Worm (Caenorhabditis elegans): ENCODE data around the gene msp-33.

The msp-33 gene

DNA sequence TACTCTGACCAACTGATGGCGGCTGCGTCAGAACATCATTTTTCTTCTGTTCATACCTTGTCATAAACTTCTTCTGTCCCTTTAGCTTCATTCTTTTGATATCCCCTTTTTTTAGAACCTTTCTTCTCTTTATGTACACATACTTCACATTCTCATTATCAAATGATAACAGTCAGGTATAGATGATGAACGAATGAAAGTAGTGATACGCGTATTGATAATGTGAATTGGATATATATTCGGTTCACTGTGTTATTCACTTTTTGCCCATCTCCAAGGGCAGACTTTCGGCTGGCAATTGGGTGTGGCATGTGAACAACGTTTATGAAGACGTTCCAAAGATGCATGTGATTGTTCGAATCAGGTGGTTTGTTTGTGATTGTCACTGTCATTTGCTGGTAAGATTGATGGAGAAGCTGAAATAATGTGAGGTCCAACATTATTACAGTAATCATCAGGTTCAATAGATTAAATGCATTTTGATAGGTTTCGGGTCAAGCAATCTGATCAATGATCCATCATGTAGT lies 18.1 kb downstream of the msp-33 start, which contains the start of gene F11G11.15:
TSS of gene F11G11.15 (plus strand) at position 511 of the 527 bp plus-strand sequence.
- TF ChIP-seq T26A8.4 (GFP tag; IDR thresholded peaks at IDR 0.05) (no peak), aha-1 (tag) (peak; percentile 96), lin-29 (GFP tag; IDR thresholded peaks at IDR 0.05) (no peak), R02D3.7 (tag; optimal IDR thresholded peaks at IDR 0.05) (no peak), nhr-48 (tag; optimal IDR thresholded peaks at IDR 0.05) (peak; percentile 68), snpc-4 (tag; optimal IDR thresholded peaks at IDR 0.05) (no peak), mdl-1 (tag; optimal IDR thresholded peaks at IDR 0.05) (peak in 1 of 2 experiments; percentile 31), ceh-44 (GFP tag; IDR thresholded peaks at IDR 0.05) (no peak), dmd-8 (GFP tag; IDR thresholded peaks at IDR 0.05) (no peak), hif-1 (tag; optimal IDR thresholded peaks at IDR 0.05) (no peak), lin-39 (tag; optimal IDR thresholded peaks at IDR 0.05) (no peak), vab-7 (GFP tag; IDR thresholded peaks at IDR 0.05) (no peak), mxl-3 (GFP tag; optimal IDR thresholded peaks at IDR 0.05) (peak; percentile 81), nhr-10 (tag; optimal IDR thresholded peaks at IDR 0.05) (no peak), F26F4.8 (GFP tag; conservative IDR thresholded peaks at IDR 0.05) (no peak), cey-2 (tag; optimal IDR thresholded peaks at IDR 0.05; ENCODE audit: borderline replicate concordance, insufficient read depth) (no peak), nhr-28 (tag; optimal IDR thresholded peaks at IDR 0.05) (peak; percentile 33), F44E2.7 (GFP tag; IDR thresholded peaks at IDR 0.05) (no peak), dmd-6 (GFP tag; IDR thresholded peaks at IDR 0.05) (no peak), spr-1 (tag; optimal IDR thresholded peaks at IDR 0.05) (no peak), dve-1 (tag; optimal IDR thresholded peaks at IDR 0.05; ENCODE audit: insufficient read depth) (no peak), sdz-12 (GFP tag; optimal IDR thresholded peaks at IDR 0.05) (no peak), hlh-11 (tag; optimal IDR thresholded peaks at IDR 0.05) (peak; percentile 45), set-16 (GFP tag; IDR thresholded peaks at IDR 0.05) (no peak), mdt-29 (GFP tag; IDR thresholded peaks at IDR 0.05) (no peak), madf-5 (GFP tag; IDR thresholded peaks at IDR 0.05) (no peak), hlh-30 (tag; optimal IDR thresholded peaks at IDR 0.05; ENCODE audit: insufficient read depth) (peak; percentile 66), unc-130 (GFP tag; optimal IDR thresholded peaks at IDR 0.05) (no peak), unc-62 (GFP tag; optimal IDR thresholded peaks at IDR 0.05 in 1 of 2) (no peak), unc-62 (tag; optimal IDR thresholded peaks at IDR 0.05) (no peak), nhr-76 (tag; optimal IDR thresholded peaks at IDR 0.05) (no peak), zip-11 (GFP tag; IDR thresholded peaks at IDR 0.05) (no peak), ceh-32 (tag; optimal IDR thresholded peaks at IDR 0.05; ENCODE audit: poor library complexity) (no peak), daf-8 (GFP tag; IDR thresholded peaks at IDR 0.05) (no peak)

DNA sequence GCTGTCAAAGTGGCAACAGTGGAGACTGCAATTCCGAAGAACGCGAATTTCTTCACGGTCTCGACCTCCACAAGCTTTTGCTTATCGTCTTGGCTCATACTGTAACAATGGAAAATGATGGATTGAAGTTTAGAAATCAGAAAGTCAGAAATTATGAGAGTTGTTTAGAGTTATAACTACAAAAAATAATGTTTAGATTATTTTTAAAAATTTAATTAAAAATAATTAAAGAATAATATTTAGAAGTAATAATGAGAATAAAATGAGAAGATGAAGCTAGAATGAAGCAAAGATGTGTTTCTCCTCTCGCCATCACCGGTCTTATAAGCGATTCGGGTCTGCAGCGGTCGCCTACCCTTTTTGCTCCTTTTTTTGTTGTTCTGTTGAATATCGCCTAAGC lies 19.5 kb downstream of the msp-33 start, which contains the start of gene col-73:
TSS of gene col-73 (minus strand) at position 101 of the 400 bp plus-strand sequence.
- no peak for TF ChIP-seq tag-97 (GFP tag; IDR thresholded peaks at IDR 0.05)
- TF ChIP-seq aly-2 (tag; optimal IDR thresholded peaks at IDR 0.05) = no peak
- no peak for TF ChIP-seq mxl-2 (GFP tag; conservative IDR thresholded peaks at IDR 0.05)
- TF ChIP-seq pqm-1 (tag; optimal IDR thresholded peaks at IDR 0.05) = no peak
- TF ChIP-seq mxl-3 (GFP tag; optimal IDR thresholded peaks at IDR 0.05) = no peak
- TF ChIP-seq Y75B8A.6 (GFP tag; IDR thresholded peaks at IDR 0.05) = no peak
- TF ChIP-seq zfp-3 (GFP tag; conservative IDR thresholded peaks at IDR 0.05) = no peak
- TF ChIP-seq nhr-42 (GFP tag; IDR thresholded peaks at IDR 0.05) = no peak

Measured in whole organism, L4 larva.